Fruit fly (Drosophila melanogaster): ENCODE data around the gene Arv1.

DNA sequence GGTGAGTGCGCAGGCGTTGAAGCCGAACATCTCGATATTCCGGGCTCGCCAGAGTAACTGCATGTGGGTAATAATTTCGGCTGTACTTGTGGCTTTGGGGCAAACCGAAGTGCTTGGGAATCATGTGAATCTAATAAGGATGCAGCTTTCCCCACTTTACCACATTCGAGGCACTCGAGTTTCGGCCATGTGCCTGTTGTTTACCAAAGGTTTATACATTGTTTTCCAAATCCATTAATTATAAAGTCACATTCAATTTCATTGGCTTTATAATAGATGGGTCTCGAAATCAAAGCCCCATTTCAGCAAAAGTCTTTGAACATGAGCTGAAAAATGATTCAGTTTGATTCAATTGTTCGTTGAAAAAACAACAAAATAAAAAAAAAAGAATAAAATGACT lies 36.0 kb upstream of the Arv1 start, which contains the start of gene CG7634:
- TF ChIP-seq pad (GFP tag; optimal IDR thresholded peaks at IDR 0.05) (no peak), Crg-1 (GFP tag; optimal IDR thresholded peaks at IDR 0.05) (no peak), Clk (GFP tag; optimal IDR thresholded peaks at IDR 0.05) (no peak), Mnt (GFP tag; optimal IDR thresholded peaks at IDR 0.05) (no peak), CG1620 (GFP tag; optimal IDR thresholded peaks at IDR 0.05) (no peak), toe (GFP tag; optimal IDR thresholded peaks at IDR 0.05) (no peak), tj (GFP tag; optimal IDR thresholded peaks at IDR 0.05) (no peak), CG12768 (GFP tag; optimal IDR thresholded peaks at IDR 0.05) (no peak), CG14711 (tag; optimal IDR thresholded peaks at IDR 0.05) (no peak), CG7045 (GFP tag; optimal IDR thresholded peaks at IDR 0.05) (no peak), CG7101 (tag; optimal IDR thresholded peaks at IDR 0.05) (no peak), ovo (GFP tag; optimal IDR thresholded peaks at IDR 0.05) (no peak), kay (GFP tag; ENCODE audit: borderline replicate concordance) (no peak)
